Worm (Caenorhabditis elegans) whole organism, mixed stage, embryonic: ENCODE measurements around the gene exh-1.

Source experiments
- ceh-39 ChIP-seq: fragments of 150-350 bp; optimal IDR thresholded peaks from 2 replicates; lab custom pipeline; 2014; ENCODE audit warnings: missing biosample characterization, missing genetic modification characterization
- ces-1 ChIP-seq: fragments of 150-350 bp; optimal IDR thresholded peaks from 2 replicates; lab custom pipeline; 2014; ENCODE audit warnings: missing biosample characterization, missing genetic modification reagents, missing genetic modification characterization
- elt-1 ChIP-seq: sonication (generic microtip); optimal IDR thresholded peaks from 2 replicates; lab custom pipeline; 2017; ENCODE audit warnings: missing genetic modification characterization, mild to moderate bottlenecking, missing compliant biosample characterization, antibody characterized with exemption, moderate library complexity, borderline replicate concordance; ENCODE audit not compliant: insufficient read depth
- ham-2 ChIP-seq: fragments of 200-800 bp; sonication (Bioruptor generic); optimal IDR thresholded peaks from 2 replicates; lab custom pipeline; 2018; ENCODE audit warnings: mild to moderate bottlenecking, missing genetic modification characterization, missing compliant biosample characterization
- mep-1 ChIP-seq: fragments of 150-350 bp; optimal IDR thresholded peaks from 2 replicates; lab custom pipeline; 2017; ENCODE audit warnings: missing biosample characterization, missing genetic modification reagents, missing genetic modification characterization, inconsistent platforms
- nhr-237 ChIP-seq: fragments of 150-350 bp; optimal IDR thresholded peaks from 2 replicates; lab custom pipeline; 2014; ENCODE audit warnings: missing biosample characterization, missing genetic modification characterization
- nhr-28 ChIP-seq: fragments of 150-350 bp; optimal IDR thresholded peaks from 2 replicates; lab custom pipeline; 2014; ENCODE audit warnings: missing biosample characterization, missing genetic modification characterization
- snpc-4 ChIP-seq: fragments of 150-350 bp; optimal IDR thresholded peaks from 2 replicates; lab custom pipeline; 2014; ENCODE audit warnings: missing biosample characterization, missing genetic modification characterization
- unc-120 ChIP-seq: sonication (generic microtip); optimal IDR thresholded peaks from 2 replicates; lab custom pipeline; 2017; ENCODE audit warnings: missing genetic modification characterization, missing compliant biosample characterization; ENCODE audit not compliant: poor library complexity, severe bottlenecking
- unc-62 ChIP-seq: fragments of 150-350 bp; optimal IDR thresholded peaks from 2 replicates; lab custom pipeline; 2014; ENCODE audit warnings: missing biosample characterization, missing genetic modification reagents, missing genetic modification characterization
- zip-8 ChIP-seq: fragments of 150-350 bp; optimal IDR thresholded peaks from 2 replicates; lab custom pipeline; 2014; ENCODE audit warnings: missing biosample characterization, missing genetic modification characterization

DNA sequence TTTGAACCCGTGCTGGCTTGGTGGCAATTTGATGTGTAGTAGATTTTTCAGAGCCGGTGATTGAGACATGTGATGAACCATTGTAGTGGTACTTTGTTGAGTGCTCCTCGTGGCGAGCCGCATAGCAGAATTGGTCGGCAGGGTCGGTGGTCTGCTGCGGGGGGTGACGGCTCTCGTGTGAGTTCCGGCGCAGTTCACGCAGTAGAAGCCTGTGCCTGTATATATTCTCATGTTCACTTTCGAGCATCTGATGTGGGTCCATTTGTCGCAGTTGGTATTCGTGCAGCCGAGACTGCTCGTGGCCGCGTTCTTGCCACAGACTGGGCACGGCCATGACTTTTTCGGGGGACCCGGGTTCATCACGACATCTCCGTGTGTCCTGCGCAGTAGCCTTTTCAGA is 5.4 kb downstream of the exh-1 start:
- TF ChIP-seq snpc-4 (tag; lab: Kevin White, UChicago) (no peak), zip-8 (tag; lab: Kevin White, UChicago) (no peak), ces-1 (no peak), unc-120 (tag; lab: Kevin White, UChicago) (no peak), ham-2 (GFP tag; lab: Kevin White, UChicago) (no peak), elt-1 (tag; lab: Kevin White, UChicago) (no peak), mep-1 (no peak), ceh-39 (tag; lab: Kevin White, UChicago) (no peak), nhr-237 (tag; lab: Kevin White, UChicago) (no peak), unc-62 (GFP tag; lab: Kevin White, UChicago) (no peak), nhr-28 (tag; lab: Kevin White, UChicago) (no peak)
